Worm (Caenorhabditis elegans): Measurements from ENCODE around the gene H14A12.5.

- no peak for TF ChIP-seq lsy-2 (tag; optimal IDR thresholded peaks at IDR 0.05)
- TF ChIP-seq ztf-4 (tag; optimal IDR thresholded peaks at IDR 0.05) = no peak
- TF ChIP-seq ZK546.5 (tag; optimal IDR thresholded peaks at IDR 0.05) = no peak
- no peak for TF ChIP-seq sma-9 (GFP tag; optimal IDR thresholded peaks at IDR 0.05)
- TF ChIP-seq sma-9 (tag; optimal IDR thresholded peaks at IDR 0.05) = no peak
- no peak for TF ChIP-seq skn-1 (tag; optimal IDR thresholded peaks at IDR 0.05)
- no peak for TF ChIP-seq mdl-1 (tag; optimal IDR thresholded peaks at IDR 0.05)
- no peak for TF ChIP-seq zag-1 (tag; optimal IDR thresholded peaks at IDR 0.05)
- TF ChIP-seq unc-39 (tag; optimal IDR thresholded peaks at IDR 0.05) = no peak
- no peak for TF ChIP-seq ztf-11 (tag; optimal IDR thresholded peaks at IDR 0.05)
Measured at ce11 chrIII:7491931-7492330, 23.1 kb upstream of the H14A12.5 start.

Measured in whole organism, L2 larva.